Worm (Caenorhabditis elegans): ENCODE data around the gene Y110A2AL.3.

DNA sequence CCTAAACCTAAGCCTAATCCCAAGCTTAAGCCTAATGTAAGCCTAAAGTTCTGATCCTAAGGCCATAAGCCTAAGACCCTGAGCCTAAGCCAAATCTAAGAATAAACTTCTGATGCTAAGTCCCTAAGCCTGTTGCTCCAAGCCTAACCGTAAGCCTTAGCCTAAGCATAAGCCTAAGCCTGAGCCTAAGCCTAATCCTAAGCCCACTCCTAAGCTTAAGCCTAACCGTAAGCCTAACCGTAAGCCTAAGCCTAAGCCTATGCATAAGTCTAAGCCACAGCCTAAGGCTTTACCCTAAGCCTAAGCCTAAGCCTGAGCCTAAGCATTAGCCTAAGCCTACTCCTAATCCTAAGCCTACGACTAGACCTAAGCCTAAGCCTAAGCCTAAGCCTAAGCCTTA lies 7.6 kb upstream of the Y110A2AL.3 start:
- no peak for TF ChIP-seq egl-18 (GFP tag; IDR thresholded peaks at IDR 0.05)
- TF ChIP-seq nhr-90 (tag; optimal IDR thresholded peaks at IDR 0.05) = no peak
- no peak for TF ChIP-seq lin-26 (GFP tag; IDR thresholded peaks at IDR 0.05)
